Worm (Caenorhabditis elegans): Measurements from ENCODE around the gene srlf-17.

Gene srlf-17

ce11 chrIV:11102608-11103007 is at the start of gene srlf-17:
Gene srlf-17 (minus strand): TSS chrIV:11102708.
- TF ChIP-seq fkh-3 (tag; optimal IDR thresholded peaks at IDR 0.05) (no peak), ztf-6 (GFP tag; IDR thresholded peaks at IDR 0.05) (no peak), sdz-38 (tag; optimal IDR thresholded peaks at IDR 0.05) (no peak), D2030.7 (GFP tag; IDR thresholded peaks at IDR 0.05) (no peak), pbrm-1 (GFP tag; IDR thresholded peaks at IDR 0.05) (no peak), repo-1 (tag; optimal IDR thresholded peaks at IDR 0.05) (no peak), lsy-27 (tag; optimal IDR thresholded peaks at IDR 0.05; ENCODE audit: borderline replicate concordance, insufficient read depth) (no peak), cebp-2 (GFP tag; IDR thresholded peaks at IDR 0.05) (no peak), F55B11.4 (tag; optimal IDR thresholded peaks at IDR 0.05; ENCODE audit: borderline replicate concordance, insufficient read depth) (no peak)

DNA sequence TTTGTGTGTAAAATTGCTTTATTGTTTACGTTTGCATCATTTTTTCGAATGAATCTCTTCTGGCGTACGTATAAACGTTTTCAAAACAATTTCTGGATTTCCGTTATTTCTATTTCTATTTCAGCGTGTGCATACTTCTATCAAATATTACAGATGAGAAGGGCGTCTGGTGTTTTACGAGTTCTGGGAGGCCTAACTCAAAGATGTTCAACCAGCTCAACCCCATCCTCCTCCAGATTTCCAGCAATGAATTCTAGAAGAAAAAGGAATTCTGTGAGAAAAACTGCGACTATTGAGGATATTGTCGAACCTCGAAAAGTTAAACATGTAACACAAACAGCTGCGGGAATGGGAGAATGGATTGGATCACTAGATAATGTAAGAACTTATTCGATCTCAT is 48.3 kb upstream of the srlf-17 start, which contains the start of gene C08F8.2:
Gene C08F8.2 (plus strand): TSS at position 154 of the 400 bp plus-strand sequence.
- TF ChIP-seq hsf-1 (GFP tag; IDR thresholded peaks at IDR 0.05), result 0 out of 2 replicates have a peak, but pooled peaks have one; percentile 26
- peak; percentile 22 for TF ChIP-seq lin-54 (GFP tag; optimal IDR thresholded peaks at IDR 0.05)
- TF ChIP-seq repo-1 (tag; optimal IDR thresholded peaks at IDR 0.05), result no peak
- 0 out of 2 replicates have a peak, but pooled peaks have one; percentile 54 for TF ChIP-seq Y53G8AR.9 (GFP tag; conservative IDR thresholded peaks at IDR 0.05)
- no peak for TF ChIP-seq lin-40 (tag; optimal IDR thresholded peaks at IDR 0.05)

ce11 chrIV:11149454-11150163 is 47.1 kb upstream of the srlf-17 start, which contains the start of the genes F01G4.6 and pfd-1:
Gene F01G4.6 (minus strand): TSS chrIV:11149504.
Gene pfd-1 (plus strand): TSS chrIV:11150113.
- TF ChIP-seq madf-10 (tag; optimal IDR thresholded peaks at IDR 0.05), result peak; percentile 55
- no peak for TF ChIP-seq him-1 (tag; optimal IDR thresholded peaks at IDR 0.05)
- peak; percentile 65; the same call in 1 of the 2 replicates for TF ChIP-seq hmg-1.2 (GFP tag; IDR thresholded peaks at IDR 0.05)
- peak; percentile 94 for TF ChIP-seq F33H1.4 (GFP tag; IDR thresholded peaks at IDR 0.05)
- peak; percentile 46; the same call in 1 of the 2 replicates for TF ChIP-seq hmg-20 (GFP tag; IDR thresholded peaks at IDR 0.05)
- peak; percentile 73 for TF ChIP-seq ceh-100 (GFP tag; IDR thresholded peaks at IDR 0.05)
- peak; percentile 86 for TF ChIP-seq hsf-1 (GFP tag; IDR thresholded peaks at IDR 0.05)
- TF ChIP-seq F22D6.2 (tag; optimal IDR thresholded peaks at IDR 0.05), result peak; percentile 23
- 0 out of 2 replicates have a peak, but pooled peaks have one; percentile 13 for TF ChIP-seq zfh-2 (GFP tag; conservative IDR thresholded peaks at IDR 0.05)
- TF ChIP-seq egrh-3 (GFP tag; IDR thresholded peaks at IDR 0.05), result no peak
- peak; percentile 88 for TF ChIP-seq K11D2.4 (GFP tag; IDR thresholded peaks at IDR 0.05)
- TF ChIP-seq rec-8 (tag; optimal IDR thresholded peaks at IDR 0.05), result no peak
- peak; percentile 85 for TF ChIP-seq lin-40 (tag; optimal IDR thresholded peaks at IDR 0.05)
- peak; percentile 18 for TF ChIP-seq snpc-4 (GFP tag; optimal IDR thresholded peaks at IDR 0.05)
- peak; percentile 39 to 68 (median 58) for TF ChIP-seq snpc-4 (tag; optimal IDR thresholded peaks at IDR 0.05)
- TF ChIP-seq tbp1 (GFP tag; optimal IDR thresholded peaks at IDR 0.05), result peak; percentile 69
- 0 out of 2 replicates have a peak, but pooled peaks have one; percentile 27 for TF ChIP-seq ceh-91 (GFP tag; IDR thresholded peaks at IDR 0.05)
- no peak for TF ChIP-seq unc-130 (GFP tag; optimal IDR thresholded peaks at IDR 0.05)
- TF ChIP-seq Y79H2A.3 (GFP tag; conservative IDR thresholded peaks at IDR 0.05), result no peak
- no peak for TF ChIP-seq nhr-90 (tag; optimal IDR thresholded peaks at IDR 0.05)
- TF ChIP-seq F52B5.7 (tag; optimal IDR thresholded peaks at IDR 0.05), result no peak
- no peak for TF ChIP-seq cebp-1 (GFP tag; IDR thresholded peaks at IDR 0.05)
- peak; percentile 82 for TF ChIP-seq cebp-1 (tag; optimal IDR thresholded peaks at IDR 0.05)
- peak; percentile 65 for TF ChIP-seq ztf-26 (tag; optimal IDR thresholded peaks at IDR 0.05)
- peak; percentile 54 for TF ChIP-seq lir-1 (GFP tag; conservative IDR thresholded peaks at IDR 0.05)
- peak; percentile 50 for TF ChIP-seq efl-1 (GFP tag; optimal IDR thresholded peaks at IDR 0.05)
- TF ChIP-seq lin-35 (GFP tag; optimal IDR thresholded peaks at IDR 0.05), result peak in 1 of 3 experiments; percentile 91
- peak; percentile 80 for TF ChIP-seq lsl-1 (GFP tag; optimal IDR thresholded peaks at IDR 0.05)
- TF ChIP-seq F57C9.4 (tag; optimal IDR thresholded peaks at IDR 0.05), result no peak
- TF ChIP-seq xnd-1 (tag; optimal IDR thresholded peaks at IDR 0.05), result peak; percentile 42
- TF ChIP-seq ztf-28 (GFP tag; IDR thresholded peaks at IDR 0.05), result no peak
- TF ChIP-seq repo-1 (tag; optimal IDR thresholded peaks at IDR 0.05), result peak; percentile 37
- peak; percentile 74; the same call in 1 of the 2 replicates for TF ChIP-seq madf-3 (GFP tag; IDR thresholded peaks at IDR 0.05)
